Fruit fly (Drosophila melanogaster): ENCODE results near the gene Zmynd10.

Zmynd10 gene

dm6 chr3L:13006490-13006889, 19.7 kb downstream of the Zmynd10 start, which contains the start of gene CG11263 (continued):
- peak; percentile 23; the same call in 1 of the 2 replicates for TF ChIP-seq Ada2b (GFP tag; IDR thresholded peaks at IDR 0.05)
- TF ChIP-seq CG12942 (GFP tag; optimal IDR thresholded peaks at IDR 0.05), result no peak
- no peak for TF ChIP-seq fd96Cb (tag; optimal IDR thresholded peaks at IDR 0.05)
- no peak for TF ChIP-seq dimm (GFP tag; IDR thresholded peaks at IDR 0.05)
- TF ChIP-seq Ptx1 (GFP tag; IDR thresholded peaks at IDR 0.05), result peak; percentile 53; the same call in 1 of the 2 replicates
- TF ChIP-seq Dp (GFP tag; optimal IDR thresholded peaks at IDR 0.05), result peak; percentile 63
- TF ChIP-seq CG8290 (GFP tag; optimal IDR thresholded peaks at IDR 0.05), result peak; percentile 73
- peak; percentile 21 to 80 for TF ChIP-seq CG8290 (tag; optimal IDR thresholded peaks at IDR 0.05)
- TF ChIP-seq CG13424 (tag; optimal IDR thresholded peaks at IDR 0.05), result no peak
- TF ChIP-seq D19A (tag; optimal IDR thresholded peaks at IDR 0.05), result peak; percentile 44
- TF ChIP-seq Pdp1 (GFP tag; optimal IDR thresholded peaks at IDR 0.05), result peak in 1 of 2 experiments; percentile 31
- TF ChIP-seq pan (optimal IDR thresholded peaks at IDR 0.05), result no peak
- peak in 1 of 2 experiments; percentile 42 for TF ChIP-seq pan (GFP tag; optimal IDR thresholded peaks at IDR 0.05 in 1 of 2, IDR thresholded peaks at IDR 0.05 in 1 of 2)
- no peak for TF ChIP-seq NK7.1 (GFP tag; optimal IDR thresholded peaks at IDR 0.05)
- TF ChIP-seq run (tag; optimal IDR thresholded peaks at IDR 0.05), result no peak
- TF ChIP-seq cad (GFP tag; optimal IDR thresholded peaks at IDR 0.05), result no peak
- peak; percentile 67; the same call in 1 of the 2 replicates for TF ChIP-seq CG9932 (GFP tag; IDR thresholded peaks at IDR 0.05)
- TF ChIP-seq pum (GFP tag; optimal IDR thresholded peaks at IDR 0.05), result peak; percentile 24
- TF ChIP-seq CG11560 (tag; IDR thresholded peaks at IDR 0.05), result no peak; the same call in 2 of the 3 replicates
- TF ChIP-seq CG2129 (GFP tag; IDR thresholded peaks at IDR 0.05; ENCODE audit: partially characterized antibody), result peak; percentile 55; the same call in 1 of the 2 replicates
- TF ChIP-seq GATAe (GFP tag; conservative IDR thresholded peaks at IDR 0.05), result no peak
- no peak for TF ChIP-seq Fer2 (tag; optimal IDR thresholded peaks at IDR 0.05)
- no peak for TF ChIP-seq ERR (GFP tag; optimal IDR thresholded peaks at IDR 0.05)
- TF ChIP-seq CG14050 (GFP tag; IDR thresholded peaks at IDR 0.05), result no peak
- peak; percentile 83 for TF ChIP-seq Scr (GFP tag; IDR thresholded peaks at IDR 0.05; ENCODE audit: partially characterized antibody)
- no peak for TF ChIP-seq peb (GFP tag; IDR thresholded peaks at IDR 0.05)
- TF ChIP-seq ken (GFP tag; IDR thresholded peaks at IDR 0.05), result peak; percentile 54; the same call in 2 of the 3 replicates
- peak; percentile 86 for TF ChIP-seq Dll (GFP tag; IDR thresholded peaks at IDR 0.05; ENCODE audit: partially characterized antibody)
- peak; percentile 73 for TF ChIP-seq Dbx (GFP tag; IDR thresholded peaks at IDR 0.05)
- peak; percentile 47 for TF ChIP-seq Bteb2 (GFP tag; optimal IDR thresholded peaks at IDR 0.05)
- TF ChIP-seq CG32532 (GFP tag; IDR thresholded peaks at IDR 0.05), result peak; percentile 60
- peak; percentile 28 for TF ChIP-seq CG3281 (GFP tag; optimal IDR thresholded peaks at IDR 0.05)
- TF ChIP-seq CoRest (tag; optimal IDR thresholded peaks at IDR 0.05), result peak; percentile 61
- no peak for TF ChIP-seq Optix (GFP tag; IDR thresholded peaks at IDR 0.05)
- TF ChIP-seq Doc2 (GFP tag; IDR thresholded peaks at IDR 0.05), result no peak
- TF ChIP-seq Myb (GFP tag; optimal IDR thresholded peaks at IDR 0.05), result peak; percentile 79
- TF ChIP-seq Rfx (GFP tag; IDR thresholded peaks at IDR 0.05), result peak; percentile 71
- TF ChIP-seq CG11085 (GFP tag; IDR thresholded peaks at IDR 0.05), result no peak
- no peak for TF ChIP-seq BtbVII (GFP tag; optimal IDR thresholded peaks at IDR 0.05)
- no peak for TF ChIP-seq CG17802 (tag; optimal IDR thresholded peaks at IDR 0.05)
- no peak for TF ChIP-seq CG7357 (GFP tag; IDR thresholded peaks at IDR 0.05)
- no peak for TF ChIP-seq CG7372 (GFP tag; IDR thresholded peaks at IDR 0.05)
- no peak for TF ChIP-seq odd (GFP tag; optimal IDR thresholded peaks at IDR 0.05)
- no peak for TF ChIP-seq CG12236 (GFP tag; optimal IDR thresholded peaks at IDR 0.05)
- TF ChIP-seq Max (GFP tag; optimal IDR thresholded peaks at IDR 0.05), result no peak
- no peak for TF ChIP-seq MESR4 (GFP tag; optimal IDR thresholded peaks at IDR 0.05)
- TF ChIP-seq unc-4 (GFP tag; IDR thresholded peaks at IDR 0.05; ENCODE audit: partially characterized antibody), result peak; percentile 81
- TF ChIP-seq CG14860 (GFP tag; IDR thresholded peaks at IDR 0.05; ENCODE audit: partially characterized antibody), result peak; percentile 86
- no peak for TF ChIP-seq CG9437 (GFP tag; optimal IDR thresholded peaks at IDR 0.05)
- TF ChIP-seq CG4328 (GFP tag; optimal IDR thresholded peaks at IDR 0.05), result no peak
- TF ChIP-seq chif (GFP tag; optimal IDR thresholded peaks at IDR 0.05), result peak; percentile 47 to 49
- TF ChIP-seq vfl (GFP tag; optimal IDR thresholded peaks at IDR 0.05), result peak; percentile 21
